Fruit fly (Drosophila melanogaster): ENCODE results near the gene CG4281.
A peak's percentile ranks its signal among the peaks of the same experiment; 100 is the strongest.

dm6 chrX:2048778-2049686 is 15.9 kb downstream of the CG4281 start:
- TF ChIP-seq CG6163 (GFP tag; IDR thresholded peaks at IDR 0.05) (no peak), spab (GFP tag; optimal IDR thresholded peaks at IDR 0.05) (no peak), Hr39 (GFP tag; optimal IDR thresholded peaks at IDR 0.05) (no peak), CG34406 (GFP tag; optimal IDR thresholded peaks at IDR 0.05) (no peak), fkh (GFP tag; optimal IDR thresholded peaks at IDR 0.05) (peak; percentile 51), achi (GFP tag; optimal IDR thresholded peaks at IDR 0.05) (no peak)
